Worm (Caenorhabditis elegans): Measurements from ENCODE around the gene snpn-1.

The snpn-1 gene

DNA sequence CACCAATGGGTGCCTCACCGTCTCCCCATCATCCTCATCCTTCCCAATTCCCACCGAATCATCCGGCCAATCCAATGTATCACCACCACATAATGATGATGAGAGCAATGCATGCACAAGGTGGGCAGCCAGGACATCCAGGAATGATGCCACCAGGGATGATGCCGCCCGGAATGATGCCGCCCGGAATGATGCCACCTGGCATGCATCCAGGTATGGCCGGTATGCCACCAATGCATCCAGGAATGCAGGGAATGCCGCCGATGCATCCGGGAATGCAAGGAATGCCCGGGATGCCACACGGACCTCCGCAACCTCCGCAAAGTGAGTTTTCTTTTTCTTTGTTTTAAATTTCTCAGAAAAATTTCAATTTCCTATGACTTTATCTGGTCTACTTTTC, 5.1 kb downstream of the snpn-1 start:
- TF ChIP-seq ztf-11 (tag; optimal IDR thresholded peaks at IDR 0.05) (no peak), nhr-25 (tag; optimal IDR thresholded peaks at IDR 0.05) (no peak), nhr-6 (tag; optimal IDR thresholded peaks at IDR 0.05) (no peak), alr-1 (tag; optimal IDR thresholded peaks at IDR 0.05) (no peak), Y55F3AM.14 (GFP tag; optimal IDR thresholded peaks at IDR 0.05) (peak; percentile 9), ztf-1 (GFP tag; conservative IDR thresholded peaks at IDR 0.05) (no peak)

DNA sequence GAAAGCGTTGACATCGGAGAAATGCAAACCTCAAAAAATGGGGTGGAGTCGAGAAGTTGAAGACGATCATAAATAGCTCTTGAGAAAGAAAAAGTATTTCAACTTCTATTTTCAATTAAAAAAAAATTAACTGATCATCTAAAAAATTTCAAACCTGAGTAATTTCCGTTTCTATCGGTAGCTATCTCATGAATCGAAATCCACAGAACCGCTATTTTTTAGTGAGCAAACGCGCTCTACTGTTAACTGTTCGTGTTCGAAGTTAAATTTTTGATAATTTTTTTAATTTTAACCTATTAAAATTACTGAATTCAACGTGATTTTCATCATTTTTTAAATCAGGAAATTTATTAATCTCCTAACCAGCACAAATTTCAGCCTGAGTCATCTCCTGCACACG, 7.0 kb downstream of the snpn-1 start:
- TF ChIP-seq zag-1 (tag; optimal IDR thresholded peaks at IDR 0.05) (no peak), lsy-2 (tag; optimal IDR thresholded peaks at IDR 0.05) (no peak), mbf-1 (tag; optimal IDR thresholded peaks at IDR 0.05) (no peak), ceh-82 (tag; optimal IDR thresholded peaks at IDR 0.05) (no peak), ZK546.5 (tag; optimal IDR thresholded peaks at IDR 0.05) (no peak), sem-4 (tag; optimal IDR thresholded peaks at IDR 0.05) (no peak), elt-1 (tag; optimal IDR thresholded peaks at IDR 0.05) (no peak), mdl-1 (tag; optimal IDR thresholded peaks at IDR 0.05) (no peak), C34F6.9 (tag; optimal IDR thresholded peaks at IDR 0.05) (no peak), lin-13 (GFP tag; optimal IDR thresholded peaks at IDR 0.05) (no peak)

DNA sequence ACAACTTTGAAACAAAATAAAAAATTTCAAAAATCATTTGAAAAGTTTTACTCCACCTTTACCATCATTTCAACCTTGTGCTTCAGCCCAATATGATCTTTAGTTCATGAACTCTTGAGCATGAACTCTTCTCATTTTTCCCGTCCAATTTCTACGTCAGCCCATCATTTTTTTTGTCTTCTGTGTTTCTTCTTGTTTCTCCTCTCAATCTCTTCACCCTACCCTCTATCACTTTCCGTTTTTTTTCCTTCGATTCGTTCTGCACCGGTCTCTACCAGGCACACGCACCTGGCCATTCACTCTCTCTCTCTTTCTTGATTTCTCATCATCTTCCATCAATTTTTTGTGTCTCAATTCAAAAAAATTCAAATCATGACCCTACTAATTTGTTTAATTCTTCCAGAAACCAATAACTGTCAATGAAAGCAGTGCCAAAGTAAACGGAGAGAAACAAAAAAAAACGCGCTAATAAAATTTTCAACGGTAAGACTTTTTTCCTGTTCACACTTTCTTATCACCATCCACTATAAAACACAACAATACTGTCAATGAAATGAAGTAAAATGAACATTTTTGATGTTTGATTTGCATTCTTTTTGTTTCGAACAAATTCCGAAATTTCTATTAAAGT, 7.8 kb downstream of the snpn-1 start, which contains the start of gene pygo-1:
Gene pygo-1 (plus strand): TSS at position 404 of the 631 bp plus-strand sequence.
- peak; percentile 45 for TF ChIP-seq blmp-1 (tag; optimal IDR thresholded peaks at IDR 0.05; ENCODE audit: insufficient read depth)
- TF ChIP-seq nhr-6 (tag; optimal IDR thresholded peaks at IDR 0.05): no peak
- TF ChIP-seq nhr-77 (tag; optimal IDR thresholded peaks at IDR 0.05): no peak
- no peak for TF ChIP-seq nhr-25 (tag; optimal IDR thresholded peaks at IDR 0.05)
- peak; percentile 6 for TF ChIP-seq F13H6.1 (tag; optimal IDR thresholded peaks at IDR 0.05)
- no peak for TF ChIP-seq elt-3 (tag; optimal IDR thresholded peaks at IDR 0.05)
- peak; percentile 57 for TF ChIP-seq sma-9 (GFP tag; optimal IDR thresholded peaks at IDR 0.05)
- TF ChIP-seq sma-9 (tag; optimal IDR thresholded peaks at IDR 0.05): no peak
- TF ChIP-seq snpc-4 (tag; optimal IDR thresholded peaks at IDR 0.05): no peak
- peak; percentile 54 for TF ChIP-seq fos-1 (tag; optimal IDR thresholded peaks at IDR 0.05)
- TF ChIP-seq nhr-11 (tag; optimal IDR thresholded peaks at IDR 0.05): no peak
- no peak for TF ChIP-seq nhr-237 (tag; optimal IDR thresholded peaks at IDR 0.05)
- TF ChIP-seq aly-2 (tag; optimal IDR thresholded peaks at IDR 0.05): no peak
- no peak for TF ChIP-seq gmeb-1 (tag; optimal IDR thresholded peaks at IDR 0.05)
- no peak for TF ChIP-seq nhr-10 (tag; optimal IDR thresholded peaks at IDR 0.05)
- TF ChIP-seq ztf-1 (GFP tag; conservative IDR thresholded peaks at IDR 0.05): no peak
- TF ChIP-seq ama-1 (optimal IDR thresholded peaks at IDR 0.05): no peak
- TF ChIP-seq Y55F3AM.14 (GFP tag; optimal IDR thresholded peaks at IDR 0.05): no peak

DNA sequence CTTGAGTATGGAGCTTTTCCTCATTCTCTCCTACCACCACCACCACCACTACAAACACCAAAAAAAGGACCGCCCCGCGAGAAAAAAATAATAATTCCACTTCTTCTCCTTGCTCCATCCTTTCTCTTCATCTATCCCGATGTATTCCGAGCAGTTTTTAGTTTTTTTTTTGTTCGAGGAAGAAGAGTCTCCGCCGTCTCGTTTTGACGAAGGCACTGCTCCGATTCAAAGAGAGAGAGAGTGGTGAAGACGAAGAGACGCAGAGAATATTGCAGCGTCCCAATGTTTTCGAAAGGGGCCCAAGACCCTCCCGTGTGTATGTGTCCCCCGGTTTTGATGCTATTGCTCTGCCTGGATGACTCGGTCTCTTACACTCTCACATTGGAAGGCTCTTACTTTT, 9.7 kb downstream of the snpn-1 start:
- peak; percentile 6 for TF ChIP-seq C34F6.9 (tag; optimal IDR thresholded peaks at IDR 0.05)
- TF ChIP-seq nhr-129 (tag; optimal IDR thresholded peaks at IDR 0.05): peak; percentile 9
- TF ChIP-seq F13H6.1 (tag; optimal IDR thresholded peaks at IDR 0.05): peak; percentile 33
- TF ChIP-seq zag-1 (tag; optimal IDR thresholded peaks at IDR 0.05): peak; percentile 35
- peak; percentile 25 for TF ChIP-seq unc-55 (GFP tag; optimal IDR thresholded peaks at IDR 0.05)
- no peak for TF ChIP-seq nhr-11 (tag; optimal IDR thresholded peaks at IDR 0.05)
- TF ChIP-seq sma-3 (GFP tag; optimal IDR thresholded peaks at IDR 0.05): no peak
- TF ChIP-seq Y55F3AM.14 (GFP tag; optimal IDR thresholded peaks at IDR 0.05): peak; percentile 22

DNA sequence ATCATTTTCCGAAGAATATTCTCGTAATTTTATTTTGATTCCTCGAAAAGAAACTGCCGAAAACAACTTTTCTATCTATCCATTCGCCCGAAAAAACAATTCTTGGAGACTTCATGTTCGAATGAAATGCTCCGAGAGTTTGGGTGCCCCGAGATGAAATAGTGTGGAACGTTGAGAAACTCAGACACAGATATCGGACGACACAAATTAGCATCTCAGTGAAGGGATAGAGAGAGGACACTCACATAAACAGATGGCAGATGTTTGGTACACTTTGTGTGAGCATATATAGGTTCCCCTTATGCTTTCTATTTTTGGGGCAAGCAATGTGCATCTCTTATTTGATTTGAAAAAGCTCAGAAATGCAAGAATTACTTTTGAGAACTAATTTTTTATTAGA, 12.0 kb downstream of the snpn-1 start:
- peak; percentile 22 for TF ChIP-seq crh-2 (tag; optimal IDR thresholded peaks at IDR 0.05)
- no peak for TF ChIP-seq unc-62 (GFP tag; optimal IDR thresholded peaks at IDR 0.05)
- TF ChIP-seq dmd-4 (tag; optimal IDR thresholded peaks at IDR 0.05): no peak
- peak; percentile 39 for TF ChIP-seq C34F6.9 (tag; optimal IDR thresholded peaks at IDR 0.05)
- TF ChIP-seq nhr-237 (tag; optimal IDR thresholded peaks at IDR 0.05): no peak
- TF ChIP-seq lsy-2 (tag; optimal IDR thresholded peaks at IDR 0.05): peak in 1 of 2 experiments; percentile 48
- TF ChIP-seq zag-1 (tag; optimal IDR thresholded peaks at IDR 0.05): peak; percentile 3
- no peak for TF ChIP-seq ZK546.5 (tag; optimal IDR thresholded peaks at IDR 0.05)
- TF ChIP-seq ama-1 (optimal IDR thresholded peaks at IDR 0.05): no peak
- peak; percentile 39 for TF ChIP-seq sem-4 (tag; optimal IDR thresholded peaks at IDR 0.05)
